Worm (Caenorhabditis elegans): ENCODE data around the gene F34D10.4.
A peak's percentile ranks its signal among the peaks of the same experiment; 100 is the strongest.

The F34D10.4 gene

DNA sequence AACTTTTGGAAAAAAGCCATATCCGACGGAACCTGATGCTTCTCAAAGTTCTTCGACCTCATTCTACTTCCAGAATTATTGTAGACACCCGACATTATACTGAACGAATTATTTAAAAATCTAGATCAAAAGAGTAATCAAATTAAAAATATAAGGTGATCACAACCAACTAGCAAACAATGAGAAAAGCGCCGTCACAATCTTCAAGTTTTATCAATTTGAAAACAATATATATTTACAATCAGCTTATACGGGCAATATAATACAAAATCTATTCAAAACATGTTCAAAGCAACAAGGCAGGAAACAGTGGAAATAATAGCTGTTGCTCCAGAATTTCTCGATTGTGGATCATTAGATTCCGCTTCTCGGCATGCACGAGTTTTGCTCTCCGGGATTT lies 11.5 kb upstream of the F34D10.4 start, which contains the start of gene C14B1.12:
TSS of gene C14B1.12 (minus strand) at position 101 of the 400 bp plus-strand sequence.
- TF ChIP-seq blmp-1 (tag; optimal IDR thresholded peaks at IDR 0.05) (no peak), bed-3 (GFP tag; optimal IDR thresholded peaks at IDR 0.05) (no peak), tbx-8 (GFP tag; optimal IDR thresholded peaks at IDR 0.05) (no peak), unc-120 (tag; optimal IDR thresholded peaks at IDR 0.05; ENCODE audit: poor library complexity, severe bottlenecking) (no peak), sptf-1 (tag; optimal IDR thresholded peaks at IDR 0.05) (no peak)

DNA sequence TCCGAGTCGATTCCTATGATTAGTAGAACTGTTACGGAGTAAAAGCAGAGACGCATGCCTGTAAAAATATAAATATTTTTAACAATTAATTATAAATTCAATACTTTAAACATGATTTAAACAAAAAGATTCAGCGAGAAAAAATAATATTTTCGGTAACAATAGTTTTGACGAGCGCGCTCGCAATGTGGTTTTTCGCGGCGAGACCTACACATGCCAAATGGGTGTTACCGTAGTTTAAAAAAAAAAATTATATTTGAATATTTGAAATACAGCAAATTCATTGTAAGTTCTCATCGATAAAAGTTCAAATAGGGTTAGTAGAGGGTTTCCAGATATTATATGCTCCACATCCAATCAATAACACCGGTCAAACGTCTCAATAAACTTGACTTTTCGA lies 10.0 kb upstream of the F34D10.4 start, which contains the start of gene gldi-5:
TSS of gene gldi-5 (minus strand) at position 58 of the 400 bp plus-strand sequence.
- TF ChIP-seq ceh-83 (GFP tag; optimal IDR thresholded peaks at IDR 0.05): no peak
- no peak for TF ChIP-seq snpc-4 (tag; optimal IDR thresholded peaks at IDR 0.05)
- no peak for TF ChIP-seq drap-1 (GFP tag; optimal IDR thresholded peaks at IDR 0.05)
- TF ChIP-seq mls-2 (tag; optimal IDR thresholded peaks at IDR 0.05): no peak
- no peak for TF ChIP-seq flh-1 (GFP tag; optimal IDR thresholded peaks at IDR 0.05)
- no peak for TF ChIP-seq M03D4.4 (tag; optimal IDR thresholded peaks at IDR 0.05)
- no peak for TF ChIP-seq lsy-2 (tag; optimal IDR thresholded peaks at IDR 0.05)
- TF ChIP-seq zip-8 (tag; optimal IDR thresholded peaks at IDR 0.05): no peak
- no peak for TF ChIP-seq ces-1 (GFP tag; optimal IDR thresholded peaks at IDR 0.05)
- no peak for TF ChIP-seq bed-3 (GFP tag; optimal IDR thresholded peaks at IDR 0.05)
- TF ChIP-seq elt-3 (tag; optimal IDR thresholded peaks at IDR 0.05): no peak
- TF ChIP-seq unc-62 (GFP tag; optimal IDR thresholded peaks at IDR 0.05): no peak

DNA sequence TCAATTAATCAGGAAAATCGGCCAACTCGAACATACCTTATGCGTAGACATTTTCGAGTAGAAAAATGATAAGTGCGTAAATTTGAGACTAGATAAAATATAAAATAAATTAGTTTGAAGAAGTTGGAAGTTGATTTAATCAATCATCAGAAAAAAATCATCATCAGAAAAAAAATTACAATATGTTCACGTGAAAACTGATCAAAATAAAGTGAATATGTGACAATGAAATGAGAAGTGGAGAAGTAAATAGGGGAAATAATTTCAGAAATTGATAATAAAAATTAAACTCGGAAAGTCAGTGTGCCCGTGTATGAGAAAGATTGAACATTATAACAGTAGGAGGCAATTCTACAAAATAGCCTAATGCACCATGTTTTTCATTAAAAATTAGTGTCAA lies 6.9 kb upstream of the F34D10.4 start, which contains the start of gene F34D10.9:
TSS of gene F34D10.9 (minus strand) at position 101 of the 400 bp plus-strand sequence.
- TF ChIP-seq sptf-1 (tag; optimal IDR thresholded peaks at IDR 0.05) (no peak), ceh-39 (tag; optimal IDR thresholded peaks at IDR 0.05) (no peak)

DNA sequence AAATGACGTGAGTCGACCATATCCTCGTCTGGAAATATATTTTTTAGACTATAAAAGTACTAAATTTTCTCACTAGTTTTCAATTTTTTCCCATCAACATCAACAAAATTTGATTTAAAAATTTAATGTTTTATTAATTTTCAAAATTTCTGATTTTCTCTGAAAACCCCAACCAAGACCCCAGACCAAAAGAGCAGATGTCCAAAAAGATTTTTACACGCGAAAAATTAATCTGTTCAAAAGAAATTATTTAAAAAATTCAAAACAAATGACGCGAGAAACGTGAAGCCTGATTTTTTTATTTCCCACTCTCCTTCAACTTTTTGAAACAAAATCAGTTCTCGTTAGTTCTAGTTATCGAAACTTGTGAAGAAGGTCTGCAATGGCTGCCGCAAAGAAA lies 5.9 kb upstream of the F34D10.4 start, which contains the start of gene F34D10.8:
TSS of gene F34D10.8 (plus strand) at position 301 of the 400 bp plus-strand sequence.
- no peak for TF ChIP-seq M03D4.4 (tag; optimal IDR thresholded peaks at IDR 0.05)
- TF ChIP-seq ztf-11 (tag; optimal IDR thresholded peaks at IDR 0.05): no peak
- TF ChIP-seq mep-1 (tag; optimal IDR thresholded peaks at IDR 0.05): no peak
- no peak for TF ChIP-seq unc-62 (GFP tag; optimal IDR thresholded peaks at IDR 0.05)
- TF ChIP-seq elt-1 (tag; optimal IDR thresholded peaks at IDR 0.05; ENCODE audit: borderline replicate concordance, insufficient read depth): no peak
- TF ChIP-seq cnd-1 (tag; optimal IDR thresholded peaks at IDR 0.05): no peak
- TF ChIP-seq flh-1 (GFP tag; optimal IDR thresholded peaks at IDR 0.05): no peak
- TF ChIP-seq ceh-43 (GFP tag; optimal IDR thresholded peaks at IDR 0.05): no peak
- TF ChIP-seq lsy-2 (tag; optimal IDR thresholded peaks at IDR 0.05): no peak
- TF ChIP-seq blmp-1 (tag; optimal IDR thresholded peaks at IDR 0.05): no peak
- TF ChIP-seq nhr-76 (tag; optimal IDR thresholded peaks at IDR 0.05): no peak
- TF ChIP-seq snpc-4 (tag; optimal IDR thresholded peaks at IDR 0.05): no peak
- TF ChIP-seq ces-1 (GFP tag; optimal IDR thresholded peaks at IDR 0.05): no peak
- no peak for TF ChIP-seq mls-2 (tag; optimal IDR thresholded peaks at IDR 0.05)

DNA sequence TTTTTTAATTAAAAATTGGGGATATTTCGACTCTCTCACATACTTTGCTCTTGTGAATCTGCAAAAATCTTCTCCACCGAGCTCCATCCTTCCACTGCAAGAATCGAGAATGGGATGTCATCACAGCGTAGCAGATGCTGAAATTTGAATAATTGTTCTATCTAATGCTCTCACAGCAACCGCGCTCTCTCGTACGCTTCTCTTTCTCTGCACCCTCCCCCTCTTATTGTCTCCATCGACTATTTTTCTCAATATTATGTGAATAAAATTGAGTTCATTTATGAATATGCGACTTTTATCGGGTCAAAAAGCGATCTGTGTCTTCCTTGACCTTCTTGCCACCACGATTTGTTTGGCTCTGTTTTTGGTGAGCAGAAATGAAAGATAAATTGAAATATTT lies 2.4 kb upstream of the F34D10.4 start, which contains the start of gene F34D10.3:
TSS of gene F34D10.3 (plus strand) at position 249 of the 400 bp plus-strand sequence.
- TF ChIP-seq sptf-1 (tag; optimal IDR thresholded peaks at IDR 0.05) (no peak), lsy-2 (tag; optimal IDR thresholded peaks at IDR 0.05) (peak; percentile 14), mab-5 (tag; optimal IDR thresholded peaks at IDR 0.05) (no peak), ces-1 (GFP tag; optimal IDR thresholded peaks at IDR 0.05) (peak; percentile 53), mep-1 (tag; optimal IDR thresholded peaks at IDR 0.05) (peak; percentile 8), unc-39 (tag; optimal IDR thresholded peaks at IDR 0.05) (no peak)

DNA sequence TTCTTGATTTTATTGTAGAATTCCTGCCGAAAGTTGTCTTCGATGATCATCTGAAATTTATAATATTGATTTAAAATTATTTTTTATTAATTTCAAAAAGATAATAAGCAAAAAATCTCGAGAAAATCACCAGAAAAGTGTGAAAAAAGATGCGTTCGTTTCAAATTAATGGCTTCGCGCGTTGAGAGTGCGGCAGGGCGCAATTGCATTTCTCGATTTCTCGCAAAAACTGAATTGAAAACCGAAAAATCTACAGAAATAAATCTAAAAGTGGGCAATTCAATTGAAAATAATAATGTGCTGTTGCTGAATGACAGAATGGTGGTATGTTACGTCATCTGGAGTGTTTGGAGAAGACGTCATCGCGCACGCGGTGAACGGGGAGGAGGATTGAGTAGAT lies 1.4 kb upstream of the F34D10.4 start, which contains the start of gene evl-18:
TSS of gene evl-18 (minus strand) at position 50 of the 400 bp plus-strand sequence.
- no peak for TF ChIP-seq nhr-12 (tag; optimal IDR thresholded peaks at IDR 0.05)
- TF ChIP-seq sem-2 (GFP tag; optimal IDR thresholded peaks at IDR 0.05): no peak
- TF ChIP-seq ceh-83 (GFP tag; optimal IDR thresholded peaks at IDR 0.05): no peak
- no peak for TF ChIP-seq ham-2 (GFP tag; optimal IDR thresholded peaks at IDR 0.05)
- TF ChIP-seq nhr-28 (tag; optimal IDR thresholded peaks at IDR 0.05): no peak
- peak; percentile 22 for TF ChIP-seq nhr-2 (tag; optimal IDR thresholded peaks at IDR 0.05)
- no peak for TF ChIP-seq elt-1 (tag; optimal IDR thresholded peaks at IDR 0.05; ENCODE audit: borderline replicate concordance, insufficient read depth)
- TF ChIP-seq sptf-1 (tag; optimal IDR thresholded peaks at IDR 0.05): no peak
- no peak for TF ChIP-seq hlh-1 (tag; optimal IDR thresholded peaks at IDR 0.05)
- TF ChIP-seq mab-5 (tag; optimal IDR thresholded peaks at IDR 0.05): no peak
- TF ChIP-seq pha-4 (tag; optimal IDR thresholded peaks at IDR 0.05): peak; percentile 25
- TF ChIP-seq mep-1 (tag; optimal IDR thresholded peaks at IDR 0.05): no peak
- TF ChIP-seq elt-3 (tag; optimal IDR thresholded peaks at IDR 0.05): no peak
- no peak for TF ChIP-seq ztf-11 (tag; optimal IDR thresholded peaks at IDR 0.05)
- no peak for TF ChIP-seq unc-62 (GFP tag; optimal IDR thresholded peaks at IDR 0.05)
- TF ChIP-seq flh-1 (GFP tag; optimal IDR thresholded peaks at IDR 0.05): no peak
- TF ChIP-seq unc-120 (tag; optimal IDR thresholded peaks at IDR 0.05; ENCODE audit: poor library complexity, severe bottlenecking): no peak
- TF ChIP-seq zip-8 (tag; optimal IDR thresholded peaks at IDR 0.05): peak; percentile 65
- TF ChIP-seq tbx-8 (GFP tag; optimal IDR thresholded peaks at IDR 0.05): peak; percentile 2
- no peak for TF ChIP-seq ces-1 (GFP tag; optimal IDR thresholded peaks at IDR 0.05)
- no peak for TF ChIP-seq unc-39 (tag; optimal IDR thresholded peaks at IDR 0.05)
